Fruit fly (Drosophila melanogaster): ENCODE data around the gene CG7024.

CG7024 gene

dm6 chrX:4705009-4705408 is at the start of gene CG7024:
Gene CG7024, plus strand, starts transcription at chrX:4705309.
- TF ChIP-seq ttk (optimal IDR thresholded peaks at IDR 0.05), result no peak
- no peak for TF ChIP-seq insv (optimal IDR thresholded peaks at IDR 0.05)
- TF ChIP-seq Sin3A (optimal IDR thresholded peaks at IDR 0.05), result no peak
- TF ChIP-seq Myc (optimal IDR thresholded peaks at IDR 0.05), result no peak
- no peak for TF ChIP-seq psq (optimal IDR thresholded peaks at IDR 0.05)
- TF ChIP-seq h (optimal IDR thresholded peaks at IDR 0.05), result no peak

- no peak for TF ChIP-seq ttk (optimal IDR thresholded peaks at IDR 0.05)
- TF ChIP-seq h (optimal IDR thresholded peaks at IDR 0.05), result no peak
- no peak for TF ChIP-seq psq (optimal IDR thresholded peaks at IDR 0.05)
- no peak for TF ChIP-seq Myc (optimal IDR thresholded peaks at IDR 0.05)
- TF ChIP-seq Sin3A (optimal IDR thresholded peaks at IDR 0.05), result no peak
- no peak for TF ChIP-seq insv (optimal IDR thresholded peaks at IDR 0.05)
Measured at dm6 chrX:4657896-4658295, 47.2 kb upstream of the CG7024 start.

dm6 chrX:4660642-4661252 is 44.4 kb upstream of the CG7024 start:
- TF ChIP-seq psq (optimal IDR thresholded peaks at IDR 0.05) (no peak), Myc (optimal IDR thresholded peaks at IDR 0.05) (no peak), insv (optimal IDR thresholded peaks at IDR 0.05) (no peak), ttk (optimal IDR thresholded peaks at IDR 0.05) (no peak), Sin3A (optimal IDR thresholded peaks at IDR 0.05) (no peak), h (optimal IDR thresholded peaks at IDR 0.05) (no peak)

- TF ChIP-seq Myc (optimal IDR thresholded peaks at IDR 0.05) (no peak), h (optimal IDR thresholded peaks at IDR 0.05) (no peak), Sin3A (optimal IDR thresholded peaks at IDR 0.05) (no peak), psq (optimal IDR thresholded peaks at IDR 0.05) (no peak), ttk (optimal IDR thresholded peaks at IDR 0.05) (no peak), insv (optimal IDR thresholded peaks at IDR 0.05) (no peak)
Measured at dm6 chrX:4664107-4664506, 41.0 kb upstream of the CG7024 start.

dm6 chrX:4666650-4667360 is 38.3 kb upstream of the CG7024 start, which contains the start of gene CG3009:
Gene CG3009, minus strand, starts transcription at chrX:4666700.
- TF ChIP-seq Myc (optimal IDR thresholded peaks at IDR 0.05) (no peak), h (optimal IDR thresholded peaks at IDR 0.05) (no peak), ttk (optimal IDR thresholded peaks at IDR 0.05) (no peak), psq (optimal IDR thresholded peaks at IDR 0.05) (no peak), Sin3A (optimal IDR thresholded peaks at IDR 0.05) (no peak), insv (optimal IDR thresholded peaks at IDR 0.05) (no peak)

- no peak for TF ChIP-seq ttk (optimal IDR thresholded peaks at IDR 0.05)
- TF ChIP-seq psq (optimal IDR thresholded peaks at IDR 0.05), result no peak
- TF ChIP-seq insv (optimal IDR thresholded peaks at IDR 0.05), result no peak
- no peak for TF ChIP-seq h (optimal IDR thresholded peaks at IDR 0.05)
- no peak for TF ChIP-seq Sin3A (optimal IDR thresholded peaks at IDR 0.05)
- no peak for TF ChIP-seq Myc (optimal IDR thresholded peaks at IDR 0.05)
Measured at dm6 chrX:4669438-4669837, 35.7 kb upstream of the CG7024 start.

dm6 chrX:4671194-4671626 is 33.9 kb upstream of the CG7024 start:
- TF ChIP-seq ttk (optimal IDR thresholded peaks at IDR 0.05) (no peak), insv (optimal IDR thresholded peaks at IDR 0.05) (no peak), h (optimal IDR thresholded peaks at IDR 0.05) (no peak), Myc (optimal IDR thresholded peaks at IDR 0.05) (no peak), psq (optimal IDR thresholded peaks at IDR 0.05) (no peak), Sin3A (optimal IDR thresholded peaks at IDR 0.05) (no peak)

- TF ChIP-seq psq (optimal IDR thresholded peaks at IDR 0.05) (no peak), Myc (optimal IDR thresholded peaks at IDR 0.05) (no peak), ttk (optimal IDR thresholded peaks at IDR 0.05) (no peak), h (optimal IDR thresholded peaks at IDR 0.05) (no peak), Sin3A (optimal IDR thresholded peaks at IDR 0.05) (no peak), insv (optimal IDR thresholded peaks at IDR 0.05) (no peak)
Measured at dm6 chrX:4675054-4675453, 30.1 kb upstream of the CG7024 start.

- TF ChIP-seq Myc (optimal IDR thresholded peaks at IDR 0.05), result no peak
- TF ChIP-seq insv (optimal IDR thresholded peaks at IDR 0.05), result no peak
- no peak for TF ChIP-seq psq (optimal IDR thresholded peaks at IDR 0.05)
- TF ChIP-seq Sin3A (optimal IDR thresholded peaks at IDR 0.05), result no peak
Measured at dm6 chrX:4677427-4677826, 27.7 kb upstream of the CG7024 start.

dm6 chrX:4678146-4678912 is 26.8 kb upstream of the CG7024 start:
- TF ChIP-seq insv (optimal IDR thresholded peaks at IDR 0.05) (no peak), ttk (optimal IDR thresholded peaks at IDR 0.05) (no peak), Myc (optimal IDR thresholded peaks at IDR 0.05) (no peak), Sin3A (optimal IDR thresholded peaks at IDR 0.05) (no peak), psq (optimal IDR thresholded peaks at IDR 0.05) (no peak), h (optimal IDR thresholded peaks at IDR 0.05) (no peak)

- TF ChIP-seq Sin3A (optimal IDR thresholded peaks at IDR 0.05) (no peak), h (optimal IDR thresholded peaks at IDR 0.05) (no peak), psq (optimal IDR thresholded peaks at IDR 0.05) (no peak), Myc (optimal IDR thresholded peaks at IDR 0.05) (no peak), ttk (optimal IDR thresholded peaks at IDR 0.05) (no peak), insv (optimal IDR thresholded peaks at IDR 0.05) (no peak)
Measured at dm6 chrX:4678913-4679812, 25.9 kb upstream of the CG7024 start, which contains the start of gene fzr. Gene fzr, minus strand, starts transcription at chrX:4679537.
